Worm (Caenorhabditis elegans) whole organism, young adult: ENCODE results near the gene cpz-2.

Experiments used
- B0035.1 ChIP-seq: sonication (generic microtip); optimal IDR thresholded peaks from 2 replicates; lab custom pipeline; 2016; ENCODE audit warnings: missing genetic modification characterization, mild to moderate bottlenecking, missing compliant biosample characterization, missing genotype, missing genetic modification reagents
- B0261.1 ChIP-seq: sonication (generic microtip); optimal IDR thresholded peaks from 2 replicates; lab custom pipeline; 2016; ENCODE audit warnings: mild to moderate bottlenecking, missing genetic modification characterization, moderate library complexity, missing compliant biosample characterization
- C17E4.6 ChIP-seq: fragments of 200-800 bp; sonication (Bioruptor generic); IDR thresholded peaks from 2 replicates; pipeline ENCODE4 v1.3.6; 2022; ENCODE audit warnings: missing genetic modification reagents, missing genetic modification characterization, missing compliant biosample characterization
- F10E7.11 ChIP-seq: sonication (generic microtip); optimal IDR thresholded peaks from 2 replicates; lab custom pipeline; 2017; ENCODE audit warnings: mild to moderate bottlenecking, missing genetic modification characterization, moderate library complexity, missing compliant biosample characterization
- F22D6.2 ChIP-seq: sonication (generic microtip); optimal IDR thresholded peaks from 2 replicates; lab custom pipeline; 2016; ENCODE audit warnings: mild to moderate bottlenecking, missing genetic modification characterization, missing compliant biosample characterization
- F23B12.7 ChIP-seq: sonication (generic microtip); optimal IDR thresholded peaks from 2 replicates; lab custom pipeline; 2017; ENCODE audit warnings: missing genetic modification characterization, mild to moderate bottlenecking, missing compliant biosample characterization, antibody characterized with exemption, moderate library complexity; ENCODE audit not compliant: insufficient read depth
- F37B4.10 ChIP-seq: fragments of 200-800 bp; sonication (Bioruptor generic); IDR thresholded peaks from 2 replicates; pipeline ENCODE4 v1.3.6; 2022; ENCODE audit warnings: missing genetic modification characterization, missing compliant biosample characterization
- F39B2.1 ChIP-seq: fragments of 200-800 bp; sonication (Bioruptor generic); IDR thresholded peaks from 2 replicates; pipeline ENCODE4 v1.3.6; 2022; ENCODE audit warnings: missing genetic modification reagents, missing genetic modification characterization, missing compliant biosample characterization
- F49E8.2 ChIP-seq: sonication (generic microtip); optimal IDR thresholded peaks from 3 replicates; lab custom pipeline; 2017; ENCODE audit warnings: missing genetic modification characterization, mild to moderate bottlenecking, missing compliant biosample characterization, antibody characterized with exemption, moderate library complexity; ENCODE audit not compliant: insufficient read depth
- F52B5.7 ChIP-seq: sonication (generic microtip); optimal IDR thresholded peaks from 2 replicates; lab custom pipeline; 2016; ENCODE audit warnings: mild to moderate bottlenecking, missing genetic modification characterization, missing compliant biosample characterization
- K12H6.12 ChIP-seq: fragments of 200-800 bp; sonication (Bioruptor generic); optimal IDR thresholded peaks from 2 replicates; lab custom pipeline; 2018; ENCODE audit warnings: mild to moderate bottlenecking, missing genetic modification characterization, missing compliant biosample characterization
- T07F8.4 ChIP-seq: sonication (generic microtip); optimal IDR thresholded peaks from 2 replicates; lab custom pipeline; 2016; ENCODE audit warnings: mild to moderate bottlenecking, missing genetic modification characterization, moderate library complexity, missing compliant biosample characterization
- Y53G8AR.9 ChIP-seq: fragments of 200-800 bp; sonication (Bioruptor generic); conservative IDR thresholded peaks from 2 replicates; pipeline ENCODE4 v1.3.6; 2022; ENCODE audit warnings: missing genetic modification reagents, missing genetic modification characterization, missing compliant biosample characterization
- Y79H2A.3 ChIP-seq: fragments of 200-800 bp; sonication (Bioruptor generic); conservative IDR thresholded peaks from 2 replicates; pipeline ENCODE4 v1.3.6; 2022; ENCODE audit warnings: missing genetic modification reagents, missing genetic modification characterization, missing compliant biosample characterization
- aptf-2 ChIP-seq: fragments of 200-800 bp; sonication (Bioruptor generic); conservative IDR thresholded peaks from 2 replicates; pipeline ENCODE4 v1.3.6; 2022; ENCODE audit warnings: missing genetic modification reagents, missing genetic modification characterization, missing compliant biosample characterization
- attf-3 ChIP-seq: fragments of 200-800 bp; sonication (Bioruptor generic); conservative IDR thresholded peaks from 2 replicates; pipeline ENCODE4 v1.3.6; 2022; ENCODE audit warnings: missing genetic modification reagents, missing genetic modification characterization, missing compliant biosample characterization
- ccch-3 ChIP-seq: fragments of 200-800 bp; sonication (Bioruptor generic); optimal IDR thresholded peaks from 2 replicates; lab custom pipeline; 2018; ENCODE audit warnings: mild to moderate bottlenecking, missing genetic modification characterization, missing compliant biosample characterization
- ceh-27 ChIP-seq: fragments of 200-800 bp; sonication (Bioruptor generic); optimal IDR thresholded peaks from 2 replicates; lab custom pipeline; 2018; ENCODE audit warnings: mild to moderate bottlenecking, missing genetic modification characterization, moderate library complexity, missing compliant biosample characterization
- ceh-79 ChIP-seq: sonication (generic microtip); optimal IDR thresholded peaks from 2 replicates; lab custom pipeline; 2017; ENCODE audit warnings: mild to moderate bottlenecking, missing genetic modification characterization, missing compliant biosample characterization
- chd-7 ChIP-seq: sonication (generic microtip); optimal IDR thresholded peaks from 2 replicates; lab custom pipeline; 2016; ENCODE audit warnings: mild to moderate bottlenecking, missing genetic modification characterization, moderate library complexity, missing compliant biosample characterization
- die-1 ChIP-seq: sonication (generic microtip); optimal IDR thresholded peaks from 2 replicates; lab custom pipeline; 2016; ENCODE audit warnings: missing genotype, mild to moderate bottlenecking, missing genetic modification characterization, missing compliant biosample characterization
- dpff-1 ChIP-seq: sonication (generic microtip); optimal IDR thresholded peaks from 2 replicates; lab custom pipeline; 2017; ENCODE audit warnings: mild to moderate bottlenecking, missing genetic modification characterization, missing compliant biosample characterization
- efl-1 ChIP-seq: fragments of 150-350 bp; optimal IDR thresholded peaks from 2 replicates; lab custom pipeline; 2014; ENCODE audit warnings: missing biosample characterization, missing genetic modification reagents, missing genetic modification characterization
- egl-18 ChIP-seq: fragments of 200-800 bp; sonication (Bioruptor generic); IDR thresholded peaks from 2 replicates; pipeline ENCODE4 v1.3.6; 2022; ENCODE audit warnings: missing genetic modification reagents, missing genetic modification characterization, missing compliant biosample characterization
- egl-44 ChIP-seq: fragments of 200-800 bp; sonication (Bioruptor generic); IDR thresholded peaks from 2 replicates; pipeline ENCODE4 v1.3.6; 2022; ENCODE audit warnings: missing genetic modification reagents, missing genetic modification characterization, missing compliant biosample characterization
- fkh-3 ChIP-seq: sonication (generic microtip); optimal IDR thresholded peaks from 2 replicates; lab custom pipeline; 2016; ENCODE audit warnings: mild to moderate bottlenecking, missing genetic modification characterization, missing compliant biosample characterization
- him-1 ChIP-seq: sonication (generic microtip); optimal IDR thresholded peaks from 2 replicates; lab custom pipeline; 2016; ENCODE audit warnings: missing genotype, missing genetic modification reagents, missing genetic modification characterization, missing compliant biosample characterization
- hmg-20 ChIP-seq: fragments of 200-800 bp; sonication (Bioruptor generic); IDR thresholded peaks from 2 replicates; pipeline ENCODE4 v1.3.6; 2022; ENCODE audit warnings: missing genetic modification reagents, missing genetic modification characterization, missing compliant biosample characterization
- hsf-1 ChIP-seq: fragments of 200-800 bp; sonication (Bioruptor generic); IDR thresholded peaks from 2 replicates; pipeline ENCODE4 v1.3.6; 2022; ENCODE audit warnings: missing genetic modification reagents, missing genetic modification characterization, missing compliant biosample characterization
- lin-35 ChIP-seq, 3 experiments: fragments of 150-350 bp in 2 of 3; sonication (generic microtip) in 1 of 3; optimal IDR thresholded peaks; 2 replicates each; lab custom pipeline; 2014 to 2018; ENCODE audit warnings: missing biosample characterization in 3 of 3, missing genetic modification characterization in 3 of 3, missing genetic modification reagents in 3 of 3
- lsy-27 ChIP-seq: sonication (generic microtip); optimal IDR thresholded peaks from 2 replicates; lab custom pipeline; 2017; ENCODE audit warnings: missing genetic modification characterization, mild to moderate bottlenecking, missing compliant biosample characterization, antibody characterized with exemption, missing genotype, borderline replicate concordance; ENCODE audit not compliant: insufficient read depth
- nfya-2 ChIP-seq: fragments of 200-800 bp; sonication (Bioruptor generic); IDR thresholded peaks from 2 replicates; pipeline ENCODE4 v1.3.6; 2022; ENCODE audit warnings: missing genetic modification reagents, missing genetic modification characterization, missing compliant biosample characterization
- nfyb-1 ChIP-seq: fragments of 200-800 bp; sonication (Bioruptor generic); IDR thresholded peaks from 2 replicates; pipeline ENCODE4 v1.3.6; 2022; ENCODE audit warnings: missing genetic modification reagents, missing genetic modification characterization, missing compliant biosample characterization
- nhr-120 ChIP-seq: fragments of 200-800 bp; sonication (Bioruptor generic); IDR thresholded peaks from 2 replicates; pipeline ENCODE4 v1.3.6; 2022; ENCODE audit warnings: missing genetic modification characterization, missing compliant biosample characterization
- nhr-27 ChIP-seq: fragments of 200-800 bp; sonication (Bioruptor generic); optimal IDR thresholded peaks from 2 replicates; lab custom pipeline; 2018; ENCODE audit warnings: mild to moderate bottlenecking, missing genetic modification characterization, moderate library complexity, missing compliant biosample characterization
- nhr-90 ChIP-seq: sonication (generic microtip); optimal IDR thresholded peaks from 2 replicates; lab custom pipeline; 2016; ENCODE audit warnings: missing genotype, mild to moderate bottlenecking, missing genetic modification characterization, missing compliant biosample characterization
- pbrm-1 ChIP-seq: fragments of 200-800 bp; sonication (Bioruptor generic); IDR thresholded peaks from 2 replicates; pipeline ENCODE4 v1.3.6; 2022; ENCODE audit warnings: missing genetic modification reagents, missing genetic modification characterization, missing compliant biosample characterization
- sea-2 ChIP-seq: fragments of 200-800 bp; sonication (Bioruptor generic); IDR thresholded peaks from 2 replicates; pipeline ENCODE4 v1.3.6; 2022; ENCODE audit warnings: missing genetic modification characterization, missing compliant biosample characterization
- somi-1 ChIP-seq: fragments of 200-800 bp; sonication (Bioruptor generic); optimal IDR thresholded peaks from 2 replicates; lab custom pipeline; 2018; ENCODE audit warnings: mild to moderate bottlenecking, missing genetic modification characterization, missing compliant biosample characterization
- xnd-1 ChIP-seq: sonication (generic microtip); optimal IDR thresholded peaks from 2 replicates; lab custom pipeline; 2016; ENCODE audit warnings: missing genotype, missing genetic modification reagents, missing genetic modification characterization, missing compliant biosample characterization

cpz-2 gene

ce11 chrV:13423608-13424007 is 42.6 kb downstream of the cpz-2 start, which contains the start of gene srv-10:
Gene srv-10 (plus strand): TSS chrV:13423908.
- TF ChIP-seq attf-3 (GFP tag; lab: Robert Waterston, UW) (no peak), aptf-2 (no peak), nfyb-1 (GFP tag; lab: Robert Waterston, UW) (no peak), B0035.1 (tag; lab: Kevin White, UChicago) (no peak), F39B2.1 (GFP tag; lab: Robert Waterston, UW) (no peak), efl-1 (no peak), Y53G8AR.9 (GFP tag; lab: Robert Waterston, UW) (no peak), ccch-3 (GFP tag; lab: Kevin White, UChicago) (no peak)

ce11 chrV:13426764-13427163 is 45.8 kb downstream of the cpz-2 start, which contains the start of gene srd-18:
Gene srd-18 (minus strand): TSS chrV:13426864.
- no peak for TF ChIP-seq egl-44
- TF ChIP-seq, all 124 proteins: peak for 0

ce11 chrV:13427378-13427777 is 46.4 kb downstream of the cpz-2 start:
- no peak for TF ChIP-seq egl-18
- no peak for TF ChIP-seq ceh-79
- TF ChIP-seq xnd-1 (tag; lab: Kevin White, UChicago): no peak
- TF ChIP-seq T07F8.4 (tag; lab: Kevin White, UChicago): no peak
- no peak for TF ChIP-seq nhr-120 (GFP tag; lab: Robert Waterston, UW)
- no peak for TF ChIP-seq hmg-20 (GFP tag; lab: Robert Waterston, UW)
- no peak for TF ChIP-seq F39B2.1 (GFP tag; lab: Robert Waterston, UW)
- no peak for TF ChIP-seq F52B5.7
- no peak for TF ChIP-seq die-1 (tag; lab: Kevin White, UChicago)
- TF ChIP-seq nfya-2 (GFP tag; lab: Robert Waterston, UW): no peak
- TF ChIP-seq nhr-90 (tag; lab: Kevin White, UChicago): no peak
- TF ChIP-seq chd-7: no peak
- no peak for TF ChIP-seq him-1

ce11 chrV:13428660-13429059 is 47.7 kb downstream of the cpz-2 start, which contains the start of gene srd-19:
Gene srd-19 (minus strand): TSS chrV:13428760.
- no peak for TF ChIP-seq fkh-3 (tag; lab: Kevin White, UChicago)
- TF ChIP-seq attf-3 (GFP tag; lab: Robert Waterston, UW): no peak
- no peak for TF ChIP-seq lsy-27 (tag; lab: Kevin White, UChicago)
- no peak for TF ChIP-seq F22D6.2 (tag; lab: Kevin White, UChicago)
- no peak for TF ChIP-seq F37B4.10 (GFP tag; lab: Robert Waterston, UW)

- TF ChIP-seq F49E8.2 (tag; lab: Kevin White, UChicago): no peak
- no peak for TF ChIP-seq F23B12.7
- TF ChIP-seq somi-1 (GFP tag; lab: Kevin White, UChicago): no peak
- no peak for TF ChIP-seq K12H6.12 (tag; lab: Kevin White, UChicago)
- TF ChIP-seq lin-35 (GFP tag; optimal IDR thresholded peaks at IDR 0.05; lab: Kevin White, UChicago): no peak
- no peak for TF ChIP-seq pbrm-1 (GFP tag; lab: Robert Waterston, UW)
- no peak for TF ChIP-seq ccch-3 (GFP tag; lab: Kevin White, UChicago)
- TF ChIP-seq C17E4.6 (GFP tag; lab: Robert Waterston, UW): no peak
- TF ChIP-seq Y79H2A.3 (GFP tag; lab: Robert Waterston, UW): no peak
- no peak for TF ChIP-seq T07F8.4 (tag; lab: Kevin White, UChicago)
- no peak for TF ChIP-seq sea-2 (GFP tag; lab: Robert Waterston, UW)
- TF ChIP-seq nhr-27 (tag; lab: Kevin White, UChicago): no peak
- no peak for TF ChIP-seq nhr-90 (tag; lab: Kevin White, UChicago)
- TF ChIP-seq ceh-27 (GFP tag; lab: Kevin White, UChicago): no peak
- TF ChIP-seq B0261.1 (tag; lab: Kevin White, UChicago): no peak
- no peak for TF ChIP-seq Y53G8AR.9 (GFP tag; lab: Robert Waterston, UW)
- no peak for TF ChIP-seq F10E7.11
- TF ChIP-seq hsf-1 (GFP tag; lab: Robert Waterston, UW): no peak
- TF ChIP-seq dpff-1 (tag; lab: Kevin White, UChicago): no peak
- TF ChIP-seq fkh-3 (tag; lab: Kevin White, UChicago): no peak
These were observed 51.4 kb downstream of the cpz-2 start, which contains the start of gene srd-17 for ce11 chrV:13432364-13432763. Gene srd-17 (minus strand): TSS chrV:13432714.
